Worm (Caenorhabditis elegans): ENCODE measurements around the gene F52D2.5.

F52D2.5 gene

DNA sequence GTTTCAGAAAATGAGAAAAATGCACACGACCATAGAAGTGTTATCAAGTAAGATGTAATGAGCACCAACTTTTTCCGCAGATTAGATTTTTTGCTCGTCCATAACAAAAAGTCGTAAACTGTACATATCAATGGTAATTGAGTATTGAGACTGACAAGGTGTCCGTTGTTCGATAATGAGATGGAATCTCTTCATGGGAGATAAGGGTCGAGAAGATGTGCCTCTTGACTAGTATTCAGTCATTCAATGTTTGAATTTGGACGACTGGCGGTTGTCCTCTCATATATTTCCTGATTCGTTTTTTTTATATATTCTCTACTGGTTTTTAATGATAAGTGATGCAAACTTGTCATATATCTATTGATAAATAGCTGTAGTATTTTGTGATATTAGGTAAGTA, 7.1 kb upstream of the F52D2.5 start:
- TF ChIP-seq snpc-4 (tag; optimal IDR thresholded peaks at IDR 0.05) (no peak), nhr-23 (tag; optimal IDR thresholded peaks at IDR 0.05) (no peak), crh-2 (tag; optimal IDR thresholded peaks at IDR 0.05) (no peak), elt-1 (tag; optimal IDR thresholded peaks at IDR 0.05) (no peak), R02D3.7 (tag; optimal IDR thresholded peaks at IDR 0.05) (no peak), ztf-1 (GFP tag; conservative IDR thresholded peaks at IDR 0.05) (no peak), fos-1 (tag; optimal IDR thresholded peaks at IDR 0.05) (no peak), nhr-21 (tag; optimal IDR thresholded peaks at IDR 0.05) (no peak), unc-39 (tag; optimal IDR thresholded peaks at IDR 0.05) (no peak), ZK546.5 (tag; optimal IDR thresholded peaks at IDR 0.05) (no peak), mdl-1 (tag; optimal IDR thresholded peaks at IDR 0.05) (no peak), skn-1 (tag; optimal IDR thresholded peaks at IDR 0.05) (no peak), F13H6.1 (tag; optimal IDR thresholded peaks at IDR 0.05) (no peak), elt-3 (tag; optimal IDR thresholded peaks at IDR 0.05) (no peak)

DNA sequence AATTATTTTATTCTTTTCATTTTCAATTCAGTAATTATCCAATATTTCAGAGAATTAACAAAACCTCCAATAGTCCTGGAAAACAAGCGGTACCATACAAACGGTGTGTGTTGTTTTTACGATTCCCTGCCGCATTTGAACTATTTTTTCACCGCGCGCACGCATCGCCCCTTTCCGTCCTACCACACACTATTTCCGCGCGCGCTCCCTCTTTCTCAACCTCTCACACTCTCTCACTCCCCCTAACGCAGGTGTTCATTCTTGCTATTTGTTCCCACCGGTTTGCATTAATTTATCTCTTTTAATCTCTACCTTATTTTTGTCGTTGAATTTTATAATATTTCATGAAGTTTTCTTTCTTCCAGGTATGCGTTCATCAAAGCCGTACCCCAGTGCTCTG, 3.1 kb upstream of the F52D2.5 start, which contains the start of gene F52D2.12:
Gene F52D2.12, plus strand, starts transcription at position 307 of the 400 bp plus-strand sequence.
- TF ChIP-seq C34F6.9 (tag; optimal IDR thresholded peaks at IDR 0.05), result no peak
- no peak for TF ChIP-seq R02D3.7 (tag; optimal IDR thresholded peaks at IDR 0.05)
- TF ChIP-seq nhr-237 (tag; optimal IDR thresholded peaks at IDR 0.05), result no peak
- TF ChIP-seq mbf-1 (tag; optimal IDR thresholded peaks at IDR 0.05), result no peak
- TF ChIP-seq nhr-6 (tag; optimal IDR thresholded peaks at IDR 0.05), result no peak
- no peak for TF ChIP-seq egl-27 (tag; optimal IDR thresholded peaks at IDR 0.05)
- TF ChIP-seq skn-1 (tag; optimal IDR thresholded peaks at IDR 0.05), result no peak
- TF ChIP-seq nhr-10 (tag; optimal IDR thresholded peaks at IDR 0.05), result no peak
- no peak for TF ChIP-seq alr-1 (tag; optimal IDR thresholded peaks at IDR 0.05)
- no peak for TF ChIP-seq crh-2 (tag; optimal IDR thresholded peaks at IDR 0.05)
- no peak for TF ChIP-seq lin-11 (tag; optimal IDR thresholded peaks at IDR 0.05)
- TF ChIP-seq elt-1 (tag; optimal IDR thresholded peaks at IDR 0.05), result no peak
- TF ChIP-seq aly-2 (tag; optimal IDR thresholded peaks at IDR 0.05), result no peak
- no peak for TF ChIP-seq unc-39 (tag; optimal IDR thresholded peaks at IDR 0.05)
- TF ChIP-seq ztf-1 (GFP tag; conservative IDR thresholded peaks at IDR 0.05), result no peak
- no peak for TF ChIP-seq Y55F3AM.14 (GFP tag; optimal IDR thresholded peaks at IDR 0.05)
- TF ChIP-seq mab-5 (tag; optimal IDR thresholded peaks at IDR 0.05), result no peak

DNA sequence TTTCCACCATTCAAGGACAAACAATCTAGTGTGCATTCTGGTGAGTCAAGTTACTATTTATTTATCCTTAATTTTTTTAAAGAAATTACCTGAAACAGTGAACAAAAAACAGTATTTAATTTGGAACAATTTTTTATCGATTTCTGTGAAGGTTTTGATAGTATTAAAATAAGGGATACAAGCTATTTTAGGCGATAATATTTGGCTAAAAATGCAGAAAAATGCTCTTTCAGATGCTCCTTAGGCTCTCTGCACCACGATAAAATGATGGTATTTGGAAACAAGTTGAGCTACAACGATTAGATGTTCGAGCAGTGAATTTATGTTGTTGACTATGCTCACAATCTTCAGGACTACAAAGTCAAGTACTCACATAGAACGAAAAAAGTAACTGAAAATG, 1.1 kb upstream of the F52D2.5 start, which contains the start of gene F52D2.6:
Gene F52D2.6, plus strand, starts transcription at position 301 of the 400 bp plus-strand sequence.
- TF ChIP-seq lin-11 (tag; optimal IDR thresholded peaks at IDR 0.05) (no peak), unc-62 (GFP tag; optimal IDR thresholded peaks at IDR 0.05) (no peak), F13H6.1 (tag; optimal IDR thresholded peaks at IDR 0.05) (no peak), R02D3.7 (tag; optimal IDR thresholded peaks at IDR 0.05) (no peak), nhr-23 (tag; optimal IDR thresholded peaks at IDR 0.05) (no peak), nhr-129 (tag; optimal IDR thresholded peaks at IDR 0.05) (no peak), nhr-12 (tag; optimal IDR thresholded peaks at IDR 0.05) (no peak), mbf-1 (tag; optimal IDR thresholded peaks at IDR 0.05) (no peak)

DNA sequence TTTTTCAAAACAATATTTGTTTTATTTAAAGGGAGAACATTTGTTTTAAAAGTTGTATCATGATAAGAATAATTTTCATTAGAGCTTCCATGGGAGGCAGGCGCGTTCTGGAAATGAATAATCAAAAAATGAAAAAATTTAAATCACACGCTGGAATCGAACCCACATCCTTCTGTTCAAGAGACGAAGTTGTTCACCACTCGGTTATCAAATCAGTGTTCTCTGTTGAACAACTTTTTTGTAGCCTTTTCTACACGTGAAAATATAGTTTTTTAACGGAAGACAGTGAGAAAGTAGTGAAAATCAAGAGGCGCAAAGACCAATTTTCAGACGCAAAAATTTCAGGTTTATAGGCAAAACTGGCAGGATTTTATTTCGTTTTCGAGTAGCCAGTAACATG, 1.8 kb downstream of the F52D2.5 start:
- TF ChIP-seq mab-5 (tag; optimal IDR thresholded peaks at IDR 0.05) (no peak), unc-55 (GFP tag; optimal IDR thresholded peaks at IDR 0.05) (no peak), alr-1 (tag; optimal IDR thresholded peaks at IDR 0.05) (no peak), ceh-16 (tag; optimal IDR thresholded peaks at IDR 0.05) (no peak), nhr-237 (tag; optimal IDR thresholded peaks at IDR 0.05) (no peak), R02D3.7 (tag; optimal IDR thresholded peaks at IDR 0.05) (no peak), nhr-10 (tag; optimal IDR thresholded peaks at IDR 0.05) (no peak), peb-1 (tag; optimal IDR thresholded peaks at IDR 0.05) (no peak), elt-3 (tag; optimal IDR thresholded peaks at IDR 0.05) (no peak), unc-39 (tag; optimal IDR thresholded peaks at IDR 0.05) (no peak), crh-2 (tag; optimal IDR thresholded peaks at IDR 0.05) (no peak), nhr-129 (tag; optimal IDR thresholded peaks at IDR 0.05) (no peak), ztf-11 (tag; optimal IDR thresholded peaks at IDR 0.05) (no peak), nhr-12 (tag; optimal IDR thresholded peaks at IDR 0.05) (no peak), nhr-11 (tag; optimal IDR thresholded peaks at IDR 0.05) (no peak)

DNA sequence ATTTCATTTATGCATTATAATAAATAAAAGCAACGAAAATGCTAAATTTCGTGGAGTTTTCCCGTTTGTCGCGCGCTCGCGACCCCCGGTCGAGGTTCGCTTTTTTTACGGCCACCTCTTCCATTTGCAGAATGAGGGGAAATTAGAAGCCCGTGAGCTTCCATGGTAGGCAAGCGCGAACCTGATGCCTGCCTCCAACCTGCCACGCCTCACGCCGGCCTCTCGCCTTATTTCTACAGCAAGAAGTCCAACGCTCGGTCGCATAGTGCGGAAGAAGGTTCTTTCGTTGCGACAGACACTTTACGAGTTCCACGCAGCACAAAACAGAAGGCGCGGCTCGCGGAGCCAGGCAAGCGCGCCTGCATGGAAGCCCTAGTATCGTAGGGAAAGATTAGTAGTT, 3.0 kb downstream of the F52D2.5 start:
- TF ChIP-seq nhr-129 (tag; optimal IDR thresholded peaks at IDR 0.05) (no peak), lin-11 (tag; optimal IDR thresholded peaks at IDR 0.05) (no peak), nhr-11 (tag; optimal IDR thresholded peaks at IDR 0.05) (no peak), Y55F3AM.14 (GFP tag; optimal IDR thresholded peaks at IDR 0.05) (no peak), dmd-4 (tag; optimal IDR thresholded peaks at IDR 0.05) (no peak), nhr-21 (tag; optimal IDR thresholded peaks at IDR 0.05) (no peak), nhr-23 (tag; optimal IDR thresholded peaks at IDR 0.05) (no peak), fos-1 (tag; optimal IDR thresholded peaks at IDR 0.05) (no peak), nhr-77 (tag; optimal IDR thresholded peaks at IDR 0.05) (no peak), lin-39 (tag; optimal IDR thresholded peaks at IDR 0.05) (no peak), nhr-237 (tag; optimal IDR thresholded peaks at IDR 0.05) (no peak), mdl-1 (tag; optimal IDR thresholded peaks at IDR 0.05) (no peak), unc-62 (GFP tag; optimal IDR thresholded peaks at IDR 0.05) (no peak), snpc-4 (tag; optimal IDR thresholded peaks at IDR 0.05) (no peak)
